Worm (Caenorhabditis elegans) whole organism, L3 larva: ENCODE data around the gene pdf-1.

Experiments used
- R02D3.7 ChIP-seq: fragments of 150-350 bp; optimal IDR thresholded peaks from 2 replicates; lab custom pipeline; 2014; ENCODE audit warnings: missing biosample characterization, missing genetic modification characterization
- aly-2 ChIP-seq: fragments of 150-350 bp; optimal IDR thresholded peaks from 2 replicates; lab custom pipeline; 2014; ENCODE audit warnings: missing biosample characterization, missing genetic modification characterization
- ama-1 ChIP-seq: fragments of 150-350 bp; optimal IDR thresholded peaks from 2 replicates; lab custom pipeline; 2018
- ceh-28 ChIP-seq: fragments of 150-350 bp; optimal IDR thresholded peaks from 2 replicates; lab custom pipeline; 2014; ENCODE audit warnings: missing biosample characterization, missing genetic modification reagents, missing genetic modification characterization
- ceh-82 ChIP-seq: fragments of 150-350 bp; optimal IDR thresholded peaks from 2 replicates; lab custom pipeline; 2014; ENCODE audit warnings: missing biosample characterization, missing genetic modification characterization
- ceh-9 ChIP-seq: sonication (generic microtip); optimal IDR thresholded peaks from 2 replicates; lab custom pipeline; 2018; ENCODE audit warnings: missing biosample characterization, missing genetic modification characterization
- daf-12 ChIP-seq: fragments of 150-350 bp; optimal IDR thresholded peaks from 2 replicates; lab custom pipeline; 2014; ENCODE audit warnings: missing biosample characterization, missing genetic modification reagents, missing genetic modification characterization
- egl-27 ChIP-seq: sonication (generic microtip); optimal IDR thresholded peaks from 4 replicates; lab custom pipeline; 2017; ENCODE audit warnings: missing biosample characterization, missing genetic modification reagents, missing genetic modification characterization
- elt-2 ChIP-seq: sonication (generic microtip); optimal IDR thresholded peaks from 2 replicates; lab custom pipeline; 2016; ENCODE audit warnings: missing genetic modification reagents, mild to moderate bottlenecking, missing genetic modification characterization, missing compliant biosample characterization
- elt-3 ChIP-seq, 3 experiments: fragments of 150-350 bp in 1 of 3; sonication (generic microtip) in 2 of 3; optimal IDR thresholded peaks; 2 replicates in 2 of 3; 4 replicates in 1 of 3; lab custom pipeline; 2014 to 2017; ENCODE audit warnings: missing biosample characterization in 3 of 3, missing genetic modification characterization in 3 of 3
- fkh-10 ChIP-seq: sonication (generic microtip); optimal IDR thresholded peaks from 2 replicates; lab custom pipeline; 2017; ENCODE audit warnings: missing biosample characterization, missing genetic modification reagents, missing genetic modification characterization
- fkh-2 ChIP-seq: fragments of 150-350 bp; optimal IDR thresholded peaks from 2 replicates; lab custom pipeline; 2014; ENCODE audit warnings: missing biosample characterization, missing genetic modification reagents, missing genetic modification characterization
- hmg-11 ChIP-seq: sonication (generic microtip); optimal IDR thresholded peaks from 2 replicates; lab custom pipeline; 2016; ENCODE audit warnings: missing genetic modification characterization, missing compliant biosample characterization
- jun-1 ChIP-seq: fragments of 150-350 bp; optimal IDR thresholded peaks from 2 replicates; lab custom pipeline; 2014; ENCODE audit warnings: missing biosample characterization, missing genetic modification reagents, missing genetic modification characterization
- lin-15B ChIP-seq: fragments of 150-350 bp; optimal IDR thresholded peaks from 2 replicates; lab custom pipeline; 2014; ENCODE audit warnings: missing biosample characterization, missing genetic modification characterization
- lin-39 ChIP-seq: fragments of 150-350 bp; optimal IDR thresholded peaks from 2 replicates; lab custom pipeline; 2018; ENCODE audit warnings: missing biosample characterization, missing genetic modification reagents, missing genetic modification characterization
- lsy-12 ChIP-seq: sonication (generic microtip); optimal IDR thresholded peaks from 2 replicates; lab custom pipeline; 2016; ENCODE audit warnings: mild to moderate bottlenecking, missing genetic modification characterization, missing compliant biosample characterization
- mdl-1 ChIP-seq: fragments of 150-350 bp; optimal IDR thresholded peaks from 2 replicates; lab custom pipeline; 2014; ENCODE audit warnings: missing biosample characterization, missing genetic modification characterization
- nfya-1 ChIP-seq: sonication (generic microtip); optimal IDR thresholded peaks from 2 replicates; lab custom pipeline; 2017; ENCODE audit warnings: missing genetic modification characterization, mild to moderate bottlenecking, missing compliant biosample characterization, antibody characterized with exemption, moderate library complexity; ENCODE audit not compliant: insufficient read depth
- nhr-11 ChIP-seq: fragments of 150-350 bp; optimal IDR thresholded peaks from 2 replicates; lab custom pipeline; 2014; ENCODE audit warnings: missing biosample characterization, missing genetic modification characterization
- nhr-12 ChIP-seq: fragments of 150-350 bp; optimal IDR thresholded peaks from 2 replicates; lab custom pipeline; 2014; ENCODE audit warnings: missing biosample characterization, missing genetic modification characterization
- nhr-25 ChIP-seq: sonication (generic microtip); optimal IDR thresholded peaks from 2 replicates; lab custom pipeline; 2017; ENCODE audit warnings: missing biosample characterization, missing genetic modification characterization
- nhr-43 ChIP-seq: sonication (generic microtip); optimal IDR thresholded peaks from 2 replicates; lab custom pipeline; 2016; ENCODE audit warnings: mild to moderate bottlenecking, missing genetic modification characterization, missing compliant biosample characterization; ENCODE audit not compliant: poor library complexity, severe bottlenecking
- nhr-67 ChIP-seq: fragments of 150-350 bp; optimal IDR thresholded peaks from 2 replicates; lab custom pipeline; 2014; ENCODE audit warnings: missing biosample characterization, missing genetic modification characterization
- nhr-76 ChIP-seq: fragments of 150-350 bp; sonication (generic microtip); optimal IDR thresholded peaks from 5 replicates; lab custom pipeline; 2014; ENCODE audit warnings: missing biosample characterization, missing genetic modification characterization
- nhr-77 ChIP-seq: fragments of 150-350 bp; optimal IDR thresholded peaks from 2 replicates; lab custom pipeline; 2014; ENCODE audit warnings: missing biosample characterization, missing genetic modification characterization
- pha-4 ChIP-seq: fragments of 150-350 bp; optimal IDR thresholded peaks from 2 replicates; lab custom pipeline; 2014; ENCODE audit warnings: missing biosample characterization, missing genetic modification reagents, missing genetic modification characterization
- pqm-1 ChIP-seq: fragments of 150-350 bp; optimal IDR thresholded peaks from 2 replicates; lab custom pipeline; 2017; ENCODE audit warnings: missing biosample characterization, missing genetic modification characterization, inconsistent platforms
- skn-1 ChIP-seq: fragments of 150-350 bp; optimal IDR thresholded peaks from 2 replicates; lab custom pipeline; 2014; ENCODE audit warnings: missing biosample characterization, missing genetic modification characterization
- snpc-4 ChIP-seq: fragments of 150-350 bp; optimal IDR thresholded peaks from 2 replicates; lab custom pipeline; 2014; ENCODE audit warnings: missing biosample characterization, missing genetic modification characterization
- tbx-2 ChIP-seq: sonication (generic microtip); optimal IDR thresholded peaks from 2 replicates; lab custom pipeline; 2016; ENCODE audit warnings: mild to moderate bottlenecking, missing genetic modification characterization, missing compliant biosample characterization
- unc-39 ChIP-seq: sonication (generic microtip); optimal IDR thresholded peaks from 4 replicates; lab custom pipeline; 2017; ENCODE audit warnings: missing biosample characterization, missing genetic modification characterization
- unc-62 ChIP-seq: fragments of 150-350 bp; sonication (generic microtip); optimal IDR thresholded peaks from 4 replicates; lab custom pipeline; 2014; ENCODE audit warnings: missing biosample characterization, missing genetic modification reagents, missing genetic modification characterization
- ztf-4 ChIP-seq: fragments of 150-350 bp; optimal IDR thresholded peaks from 2 replicates; lab custom pipeline; 2014; ENCODE audit warnings: missing biosample characterization, missing genetic modification characterization

Gene pdf-1

ce11 chrIII:6887574-6887973 is 24.7 kb downstream of the pdf-1 start:
- peak; percentile 67 for TF ChIP-seq nfya-1 (tag; lab: Kevin White, UChicago)
- TF ChIP-seq nhr-43 (tag; lab: Kevin White, UChicago), result peak; percentile 25
- TF ChIP-seq tbx-2 (tag; lab: Kevin White, UChicago), result peak; percentile 28
- peak; percentile 89 for TF ChIP-seq hmg-11 (tag; lab: Kevin White, UChicago)
- peak in 1 of 3 experiments; percentile 59 for TF ChIP-seq elt-3 (tag; optimal IDR thresholded peaks at IDR 0.05; lab: Kevin White, UChicago)
- TF ChIP-seq daf-12 (tag; lab: Kevin White, UChicago), result no peak
- peak; percentile 67 for TF ChIP-seq lsy-12 (tag; lab: Kevin White, UChicago)
- TF ChIP-seq egl-27 (tag; lab: Kevin White, UChicago), result peak; percentile 32
- TF ChIP-seq pqm-1 (tag; lab: Kevin White, UChicago), result peak; percentile 33
- no peak for TF ChIP-seq fkh-2
- peak; percentile 45 for TF ChIP-seq R02D3.7 (tag; lab: Kevin White, UChicago)
- peak; percentile 35 for TF ChIP-seq elt-2 (tag; lab: Kevin White, UChicago)
- TF ChIP-seq snpc-4 (tag; lab: Kevin White, UChicago), result no peak
- peak; percentile 32 for TF ChIP-seq lin-15B (tag; lab: Kevin White, UChicago)
- TF ChIP-seq nhr-76 (tag; lab: Kevin White, UChicago), result no peak
- TF ChIP-seq ama-1 (lab: Kevin White, UChicago), result peak; percentile 18
- TF ChIP-seq lin-39 (tag; lab: Kevin White, UChicago), result peak; percentile 53

DNA sequence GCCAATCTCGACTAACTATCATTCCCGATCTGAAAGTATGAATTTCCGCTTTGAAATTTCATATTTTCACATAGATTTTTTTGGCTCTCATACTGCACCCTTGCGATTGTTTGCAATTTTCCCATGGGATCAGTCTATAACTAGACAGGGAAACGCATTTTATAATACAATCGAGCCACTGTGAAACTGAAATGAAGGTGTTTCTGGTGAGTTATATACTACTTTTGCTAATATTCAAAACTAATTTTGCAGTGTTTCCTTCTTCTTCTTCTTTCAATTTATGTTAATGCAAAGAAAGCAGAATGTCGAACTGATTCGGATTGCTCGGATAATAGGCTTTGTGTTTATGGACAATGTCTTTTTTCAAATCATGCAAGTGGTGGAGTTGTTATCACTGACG is 26.4 kb downstream of the pdf-1 start:
- TF ChIP-seq nhr-67 (tag; lab: Kevin White, UChicago) (no peak), nhr-12 (no peak), unc-62 (GFP tag; lab: Kevin White, UChicago) (no peak), nhr-25 (no peak), skn-1 (no peak)

- TF ChIP-seq pha-4 (tag; lab: Kevin White, UChicago) (no peak), nhr-77 (tag; lab: Kevin White, UChicago) (no peak), fkh-10 (GFP tag; lab: Kevin White, UChicago) (no peak), ztf-4 (no peak), aly-2 (tag; lab: Kevin White, UChicago) (no peak), skn-1 (no peak), lsy-12 (tag; lab: Kevin White, UChicago) (no peak), lin-15B (tag; lab: Kevin White, UChicago) (no peak), jun-1 (tag; lab: Kevin White, UChicago) (no peak), snpc-4 (tag; lab: Kevin White, UChicago) (no peak), ceh-28 (tag; lab: Kevin White, UChicago) (no peak), ceh-9 (no peak), nhr-76 (tag; lab: Kevin White, UChicago) (no peak), nhr-11 (tag; lab: Kevin White, UChicago) (no peak), elt-2 (tag; lab: Kevin White, UChicago) (no peak), mdl-1 (tag; lab: Kevin White, UChicago) (no peak), lin-39 (tag; lab: Kevin White, UChicago) (no peak)
- TF ChIP-seq, all 47 proteins: peak for 0
Measured at ce11 chrIII:6884203-6884602, 28.1 kb downstream of the pdf-1 start, which contains the start of gene med-2. Gene med-2, plus strand, starts transcription at chrIII:6884503.

- TF ChIP-seq jun-1 (tag; lab: Kevin White, UChicago) (no peak), pha-4 (tag; lab: Kevin White, UChicago) (no peak), tbx-2 (tag; lab: Kevin White, UChicago) (no peak), daf-12 (tag; lab: Kevin White, UChicago) (no peak), nfya-1 (tag; lab: Kevin White, UChicago) (no peak), nhr-67 (tag; lab: Kevin White, UChicago) (no peak), skn-1 (no peak), elt-3 (tag; optimal IDR thresholded peaks at IDR 0.05; lab: Kevin White, UChicago) (no peak), unc-39 (tag; lab: Kevin White, UChicago) (no peak), ceh-82 (tag; lab: Kevin White, UChicago) (no peak), ceh-9 (no peak), pqm-1 (tag; lab: Kevin White, UChicago) (no peak), unc-62 (GFP tag; lab: Kevin White, UChicago) (no peak)
Measured at ce11 chrIII:6881745-6882144, 30.5 kb downstream of the pdf-1 start.
